Worm (Caenorhabditis elegans) whole organism, mixed stage, embryonic: ENCODE data around the gene W03F9.9.

Source experiments
- M03D4.4 ChIP-seq: sonication (generic microtip); optimal IDR thresholded peaks from 2 replicates; lab custom pipeline; 2017; ENCODE audit warnings: mild to moderate bottlenecking, missing genetic modification characterization, missing compliant biosample characterization
- bed-3 ChIP-seq: fragments of 200-800 bp; sonication (Bioruptor generic); optimal IDR thresholded peaks from 3 replicates; lab custom pipeline; 2018; ENCODE audit warnings: mild to moderate bottlenecking, missing genetic modification characterization, moderate library complexity, missing compliant biosample characterization
- blmp-1 ChIP-seq: fragments of 150-350 bp; optimal IDR thresholded peaks from 2 replicates; lab custom pipeline; 2014; ENCODE audit warnings: missing biosample characterization, missing genetic modification characterization
- ceh-39 ChIP-seq: fragments of 150-350 bp; optimal IDR thresholded peaks from 2 replicates; lab custom pipeline; 2014; ENCODE audit warnings: missing biosample characterization, missing genetic modification characterization
- ceh-43 ChIP-seq: fragments of 200-800 bp; sonication (Bioruptor generic); optimal IDR thresholded peaks from 2 replicates; lab custom pipeline; 2018; ENCODE audit warnings: mild to moderate bottlenecking, missing genetic modification characterization, moderate library complexity, missing compliant biosample characterization
- ceh-83 ChIP-seq: fragments of 200-800 bp; sonication (Bioruptor generic); optimal IDR thresholded peaks from 2 replicates; lab custom pipeline; 2018; ENCODE audit warnings: mild to moderate bottlenecking, missing genetic modification characterization, missing compliant biosample characterization
- ces-1 ChIP-seq: fragments of 150-350 bp; optimal IDR thresholded peaks from 2 replicates; lab custom pipeline; 2014; ENCODE audit warnings: missing biosample characterization, missing genetic modification reagents, missing genetic modification characterization
- cnd-1 ChIP-seq: fragments of 200-800 bp; sonication (Bioruptor generic); optimal IDR thresholded peaks from 2 replicates; lab custom pipeline; 2018; ENCODE audit warnings: mild to moderate bottlenecking, missing genetic modification characterization, missing compliant biosample characterization
- drap-1 ChIP-seq: fragments of 200-800 bp; sonication (Bioruptor generic); optimal IDR thresholded peaks from 3 replicates; lab custom pipeline; 2018; ENCODE audit warnings: mild to moderate bottlenecking, missing genetic modification characterization, missing compliant biosample characterization
- elt-1 ChIP-seq: sonication (generic microtip); optimal IDR thresholded peaks from 2 replicates; lab custom pipeline; 2017; ENCODE audit warnings: missing genetic modification characterization, mild to moderate bottlenecking, missing compliant biosample characterization, antibody characterized with exemption, moderate library complexity, borderline replicate concordance; ENCODE audit not compliant: insufficient read depth
- elt-3 ChIP-seq: fragments of 150-350 bp; optimal IDR thresholded peaks from 2 replicates; lab custom pipeline; 2014; ENCODE audit warnings: missing biosample characterization, missing genetic modification characterization
- flh-1 ChIP-seq: fragments of 200-800 bp; sonication (Bioruptor generic); optimal IDR thresholded peaks from 2 replicates; lab custom pipeline; 2018; ENCODE audit warnings: mild to moderate bottlenecking, missing genetic modification characterization, moderate library complexity, missing compliant biosample characterization
- ham-2 ChIP-seq: fragments of 200-800 bp; sonication (Bioruptor generic); optimal IDR thresholded peaks from 2 replicates; lab custom pipeline; 2018; ENCODE audit warnings: mild to moderate bottlenecking, missing genetic modification characterization, missing compliant biosample characterization
- hlh-1 ChIP-seq: fragments of 150-350 bp; optimal IDR thresholded peaks from 2 replicates; lab custom pipeline; 2014; ENCODE audit warnings: missing biosample characterization, missing genetic modification reagents, missing genetic modification characterization
- lin-13 ChIP-seq: fragments of 150-350 bp; optimal IDR thresholded peaks from 2 replicates; lab custom pipeline; 2014; ENCODE audit warnings: missing biosample characterization, missing genetic modification characterization
- lin-32 ChIP-seq: fragments of 200-800 bp; sonication (Bioruptor generic); optimal IDR thresholded peaks from 2 replicates; lab custom pipeline; 2018; ENCODE audit warnings: mild to moderate bottlenecking, missing genetic modification characterization, missing compliant biosample characterization
- lsy-2 ChIP-seq: fragments of 150-350 bp; optimal IDR thresholded peaks from 2 replicates; lab custom pipeline; 2014; ENCODE audit warnings: missing biosample characterization, missing genetic modification characterization
- mab-5 ChIP-seq: fragments of 150-350 bp; optimal IDR thresholded peaks from 2 replicates; lab custom pipeline; 2014; ENCODE audit warnings: missing biosample characterization, missing genetic modification characterization
- mep-1 ChIP-seq: fragments of 150-350 bp; optimal IDR thresholded peaks from 2 replicates; lab custom pipeline; 2017; ENCODE audit warnings: missing biosample characterization, missing genetic modification reagents, missing genetic modification characterization, inconsistent platforms
- mls-2 ChIP-seq: sonication (generic microtip); optimal IDR thresholded peaks from 2 replicates; lab custom pipeline; 2016; ENCODE audit warnings: mild to moderate bottlenecking, missing genetic modification characterization, moderate library complexity, missing compliant biosample characterization
- nhr-12 ChIP-seq: fragments of 150-350 bp; optimal IDR thresholded peaks from 2 replicates; lab custom pipeline; 2014; ENCODE audit warnings: missing biosample characterization, missing genetic modification characterization
- nhr-2 ChIP-seq: fragments of 150-350 bp; optimal IDR thresholded peaks from 2 replicates; lab custom pipeline; 2014; ENCODE audit warnings: missing biosample characterization, missing genetic modification characterization
- nhr-237 ChIP-seq: fragments of 150-350 bp; optimal IDR thresholded peaks from 2 replicates; lab custom pipeline; 2014; ENCODE audit warnings: missing biosample characterization, missing genetic modification characterization
- nhr-76 ChIP-seq: sonication (generic microtip); optimal IDR thresholded peaks from 2 replicates; lab custom pipeline; 2017; ENCODE audit warnings: missing biosample characterization, missing genetic modification characterization
- pha-4 ChIP-seq: fragments of 150-350 bp; optimal IDR thresholded peaks from 2 replicates; lab custom pipeline; 2018; ENCODE audit warnings: missing biosample characterization, missing genetic modification reagents, missing genetic modification characterization
- sem-2 ChIP-seq: fragments of 200-800 bp; sonication (Bioruptor generic); optimal IDR thresholded peaks from 2 replicates; lab custom pipeline; 2018; ENCODE audit warnings: mild to moderate bottlenecking, missing genetic modification characterization, missing compliant biosample characterization
- snpc-4 ChIP-seq: fragments of 150-350 bp; optimal IDR thresholded peaks from 2 replicates; lab custom pipeline; 2014; ENCODE audit warnings: missing biosample characterization, missing genetic modification characterization
- sptf-1 ChIP-seq: sonication (generic microtip); optimal IDR thresholded peaks from 2 replicates; lab custom pipeline; 2017; ENCODE audit warnings: mild to moderate bottlenecking, missing genetic modification characterization, moderate library complexity, missing compliant biosample characterization
- tbx-8 ChIP-seq: fragments of 200-800 bp; sonication (Bioruptor generic); optimal IDR thresholded peaks from 2 replicates; lab custom pipeline; 2018; ENCODE audit warnings: mild to moderate bottlenecking, missing genetic modification characterization, moderate library complexity, missing compliant biosample characterization
- unc-120 ChIP-seq: sonication (generic microtip); optimal IDR thresholded peaks from 2 replicates; lab custom pipeline; 2017; ENCODE audit warnings: missing genetic modification characterization, missing compliant biosample characterization; ENCODE audit not compliant: poor library complexity, severe bottlenecking
- unc-39 ChIP-seq: fragments of 150-350 bp; optimal IDR thresholded peaks from 2 replicates; lab custom pipeline; 2014; ENCODE audit warnings: missing biosample characterization, missing genetic modification characterization
- unc-62 ChIP-seq: fragments of 150-350 bp; optimal IDR thresholded peaks from 2 replicates; lab custom pipeline; 2014; ENCODE audit warnings: missing biosample characterization, missing genetic modification reagents, missing genetic modification characterization
- zip-8 ChIP-seq: fragments of 150-350 bp; optimal IDR thresholded peaks from 2 replicates; lab custom pipeline; 2014; ENCODE audit warnings: missing biosample characterization, missing genetic modification characterization
- ztf-11 ChIP-seq: fragments of 150-350 bp; optimal IDR thresholded peaks from 2 replicates; lab custom pipeline; 2014; ENCODE audit warnings: missing biosample characterization, missing genetic modification characterization

W03F9.9 gene

DNA sequence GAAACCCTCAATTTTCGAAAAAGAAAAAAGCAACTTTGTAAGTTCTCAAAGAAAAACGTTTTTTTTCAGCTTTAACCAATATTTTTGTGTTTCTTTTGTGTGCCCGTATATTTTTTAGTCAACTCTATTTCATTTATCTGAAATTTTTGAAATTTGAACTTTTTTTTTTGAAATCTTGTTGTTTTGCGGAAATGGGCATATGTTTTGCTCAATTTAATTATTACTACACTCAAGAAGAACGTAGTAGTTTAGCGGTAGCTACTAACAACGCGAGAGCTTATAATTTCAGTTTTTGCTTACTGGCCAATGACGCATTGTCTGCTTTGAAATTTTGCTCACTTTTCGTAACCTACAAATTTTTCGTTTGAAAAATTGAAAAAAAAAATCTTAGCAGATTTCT lies 6.1 kb downstream of the W03F9.9 start, which contains the start of gene srh-82:
TSS of gene srh-82 (plus strand) at position 301 of the 400 bp plus-strand sequence.
- no peak for TF ChIP-seq unc-39 (tag; lab: Kevin White, UChicago)
- TF ChIP-seq hlh-1 (tag; lab: Kevin White, UChicago), result no peak
- TF ChIP-seq unc-120 (tag; lab: Kevin White, UChicago), result no peak
- no peak for TF ChIP-seq ceh-39 (tag; lab: Kevin White, UChicago)
- TF ChIP-seq flh-1 (GFP tag; lab: Kevin White, UChicago), result no peak
- no peak for TF ChIP-seq nhr-12 (tag; lab: Kevin White, UChicago)
- TF ChIP-seq nhr-237, result no peak
- TF ChIP-seq elt-1 (tag; lab: Kevin White, UChicago), result no peak
- TF ChIP-seq cnd-1, result no peak
- TF ChIP-seq drap-1, result no peak
- no peak for TF ChIP-seq ceh-43
- TF ChIP-seq nhr-2 (tag; lab: Kevin White, UChicago), result no peak
- TF ChIP-seq sptf-1 (tag; lab: Kevin White, UChicago), result no peak
- no peak for TF ChIP-seq lin-13 (tag; lab: Kevin White, UChicago)
- no peak for TF ChIP-seq sem-2 (GFP tag; lab: Kevin White, UChicago)

DNA sequence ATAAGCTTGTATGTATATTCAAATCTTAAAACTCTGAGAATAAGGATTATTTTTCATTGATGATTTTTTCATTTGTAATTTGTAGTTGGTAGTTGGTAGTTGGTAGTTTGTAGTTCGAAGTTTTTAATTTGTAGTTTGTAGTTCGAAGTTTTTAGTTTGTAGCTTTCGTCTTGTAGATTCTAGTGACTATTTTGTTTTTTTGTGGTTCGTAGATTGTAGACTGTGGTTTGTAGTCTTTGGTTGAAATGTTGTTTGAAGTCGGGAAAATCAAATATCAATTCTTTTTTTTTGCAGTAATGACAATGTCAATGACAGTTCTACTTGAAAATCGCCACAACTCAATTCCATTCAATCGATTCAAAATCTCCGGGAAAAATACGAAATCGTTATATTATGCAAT lies 7.0 kb downstream of the W03F9.9 start:
- TF ChIP-seq mep-1 (tag; lab: Kevin White, UChicago) (no peak), nhr-12 (tag; lab: Kevin White, UChicago) (no peak), elt-1 (tag; lab: Kevin White, UChicago) (no peak), elt-3 (tag; lab: Kevin White, UChicago) (no peak), zip-8 (tag; lab: Kevin White, UChicago) (no peak), unc-62 (GFP tag; lab: Kevin White, UChicago) (no peak), mab-5 (tag; lab: Kevin White, UChicago) (no peak), unc-39 (tag; lab: Kevin White, UChicago) (no peak), flh-1 (GFP tag; lab: Kevin White, UChicago) (no peak), ceh-83 (GFP tag; lab: Kevin White, UChicago) (no peak), drap-1 (no peak), tbx-8 (GFP tag; lab: Kevin White, UChicago) (no peak), mls-2 (tag; lab: Kevin White, UChicago) (no peak), bed-3 (GFP tag; lab: Kevin White, UChicago) (no peak), ham-2 (GFP tag; lab: Kevin White, UChicago) (no peak), ztf-11 (tag; lab: Kevin White, UChicago) (no peak), lsy-2 (tag; lab: Kevin White, UChicago) (no peak)

DNA sequence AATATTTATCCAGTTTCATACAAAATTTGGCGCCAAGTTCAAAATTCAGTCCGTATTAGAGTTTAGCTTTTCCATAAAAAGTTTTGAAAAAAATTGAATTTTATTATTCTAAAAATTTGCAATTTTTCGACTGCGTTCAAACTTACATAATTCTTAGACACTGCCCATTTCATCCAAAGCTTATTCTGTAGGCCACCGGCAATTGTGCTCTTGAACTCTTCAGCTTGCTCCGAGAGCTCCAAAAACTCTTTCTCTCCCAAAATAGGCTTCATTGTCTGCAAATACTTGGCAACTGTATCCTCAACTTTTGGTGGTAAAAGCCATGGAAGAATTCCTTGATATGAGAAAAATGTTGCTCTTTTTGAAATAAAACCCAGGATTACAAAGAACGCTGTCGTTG lies 11.4 kb downstream of the W03F9.9 start:
- TF ChIP-seq ceh-83 (GFP tag; lab: Kevin White, UChicago) (no peak), sptf-1 (tag; lab: Kevin White, UChicago) (no peak), ztf-11 (tag; lab: Kevin White, UChicago) (no peak), unc-39 (tag; lab: Kevin White, UChicago) (no peak), hlh-1 (tag; lab: Kevin White, UChicago) (no peak), M03D4.4 (no peak), snpc-4 (tag; lab: Kevin White, UChicago) (no peak), ham-2 (GFP tag; lab: Kevin White, UChicago) (no peak), cnd-1 (no peak), sem-2 (GFP tag; lab: Kevin White, UChicago) (no peak), nhr-237 (no peak), ceh-39 (tag; lab: Kevin White, UChicago) (no peak), nhr-76 (no peak), ces-1 (GFP tag; lab: Kevin White, UChicago) (no peak), pha-4 (tag; lab: Kevin White, UChicago) (no peak), bed-3 (GFP tag; lab: Kevin White, UChicago) (no peak), lin-13 (tag; lab: Kevin White, UChicago) (no peak), elt-3 (tag; lab: Kevin White, UChicago) (no peak), zip-8 (tag; lab: Kevin White, UChicago) (no peak), mep-1 (tag; lab: Kevin White, UChicago) (no peak)

DNA sequence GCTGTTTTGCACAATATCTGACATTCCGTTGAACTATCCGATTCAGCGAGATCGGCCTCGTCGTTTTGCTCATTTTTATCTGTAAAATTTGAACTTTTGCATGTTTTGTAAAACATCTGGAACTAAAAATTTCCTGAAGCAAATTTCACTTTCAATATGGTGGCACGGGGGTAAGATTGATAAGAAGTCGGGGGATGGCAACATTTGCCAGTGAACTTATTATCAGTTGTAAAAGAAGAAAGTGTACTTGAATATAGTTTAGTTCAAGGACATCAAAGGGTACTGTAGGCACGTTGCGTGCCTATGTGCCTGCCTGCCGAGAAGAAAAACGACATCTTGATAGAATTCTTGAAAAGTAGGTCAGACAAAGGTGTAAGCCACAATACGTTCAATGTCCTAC lies 12.6 kb downstream of the W03F9.9 start, which contains the start of gene W03F9.4:
TSS of gene W03F9.4 (minus strand) at position 79 of the 400 bp plus-strand sequence.
- TF ChIP-seq blmp-1 (tag; lab: Kevin White, UChicago), result no peak
- TF ChIP-seq nhr-76, result no peak
- no peak for TF ChIP-seq flh-1 (GFP tag; lab: Kevin White, UChicago)
- no peak for TF ChIP-seq nhr-2 (tag; lab: Kevin White, UChicago)
- TF ChIP-seq mep-1 (tag; lab: Kevin White, UChicago), result no peak
- no peak for TF ChIP-seq mab-5 (tag; lab: Kevin White, UChicago)
- TF ChIP-seq zip-8 (tag; lab: Kevin White, UChicago), result no peak
- TF ChIP-seq hlh-1 (tag; lab: Kevin White, UChicago), result no peak
- TF ChIP-seq lin-32 (GFP tag; lab: Kevin White, UChicago), result no peak
- no peak for TF ChIP-seq ham-2 (GFP tag; lab: Kevin White, UChicago)
- no peak for TF ChIP-seq unc-39 (tag; lab: Kevin White, UChicago)
- TF ChIP-seq unc-120 (tag; lab: Kevin White, UChicago), result no peak
- TF ChIP-seq nhr-12 (tag; lab: Kevin White, UChicago), result no peak
- no peak for TF ChIP-seq ceh-43
- TF ChIP-seq bed-3 (GFP tag; lab: Kevin White, UChicago), result no peak
- no peak for TF ChIP-seq ceh-83 (GFP tag; lab: Kevin White, UChicago)
- no peak for TF ChIP-seq mls-2 (tag; lab: Kevin White, UChicago)
- no peak for TF ChIP-seq nhr-237
